Worm (Caenorhabditis elegans) whole organism, midembryonic: ENCODE measurements around the gene srw-48.

Source experiments
- cog-1 ChIP-seq: sonication (generic microtip); optimal IDR thresholded peaks from 2 replicates; lab custom pipeline; 2016; ENCODE audit warnings: missing genetic modification characterization, missing compliant biosample characterization
- flt-1 ChIP-seq: fragments of 200-800 bp; sonication (Bioruptor generic); IDR thresholded peaks from 2 replicates; pipeline ENCODE4 v1.3.6; 2022; ENCODE audit warnings: missing genetic modification characterization, missing compliant biosample characterization
- klf-2 ChIP-seq: fragments of 200-800 bp; sonication (Bioruptor generic); conservative IDR thresholded peaks from 2 replicates; pipeline ENCODE4 v1.3.6; 2022; ENCODE audit warnings: missing genetic modification reagents, missing genetic modification characterization, missing compliant biosample characterization
- med-1 ChIP-seq: sonication (generic microtip); optimal IDR thresholded peaks from 2 replicates; lab custom pipeline; 2017; ENCODE audit warnings: missing genetic modification characterization, mild to moderate bottlenecking, missing compliant biosample characterization, antibody characterized with exemption, missing genetic modification reagents; ENCODE audit not compliant: insufficient read depth
- ref-1 ChIP-seq: fragments of 200-800 bp; sonication (Bioruptor generic); conservative IDR thresholded peaks from 2 replicates; pipeline ENCODE4 v1.3.6; 2022; ENCODE audit warnings: missing genetic modification reagents, missing genetic modification characterization, missing compliant biosample characterization
- tab-1 ChIP-seq: fragments of 200-800 bp; sonication (Bioruptor generic); IDR thresholded peaks from 2 replicates; pipeline ENCODE4 v1.3.6; 2022; ENCODE audit warnings: missing genetic modification characterization, missing compliant biosample characterization
- ztf-23 ChIP-seq: fragments of 200-800 bp; sonication (Bioruptor generic); IDR thresholded peaks from 2 replicates; pipeline ENCODE4 v1.3.6; 2022; ENCODE audit warnings: missing genetic modification reagents, missing genetic modification characterization, missing compliant biosample characterization
- ztf-29 ChIP-seq: fragments of 200-800 bp; sonication (Bioruptor generic); IDR thresholded peaks from 2 replicates; pipeline ENCODE4 v1.3.6; 2022; ENCODE audit warnings: missing genetic modification reagents, missing genetic modification characterization, missing compliant biosample characterization

- TF ChIP-seq med-1 (GFP tag; lab: Kevin White, UChicago) (no peak), flt-1 (GFP tag; lab: Robert Waterston, UW) (no peak), cog-1 (tag; lab: Kevin White, UChicago) (no peak), ref-1 (no peak), ztf-23 (GFP tag; lab: Robert Waterston, UW) (no peak), tab-1 (GFP tag; lab: Robert Waterston, UW) (no peak), klf-2 (GFP tag; lab: Robert Waterston, UW) (no peak), ztf-29 (GFP tag; lab: Robert Waterston, UW) (no peak)
Measured at ce11 chrV:16377849-16378248, 42.9 kb upstream of the srw-48 start, which contains the start of gene F13A7.1.
